Fruit fly (Drosophila melanogaster): Measurements from ENCODE around the gene msn.

Gene msn

dm6 chr3L:2584827-2585226 is 1.5 kb downstream of the msn start:
- TF ChIP-seq Crg-1 (GFP tag; optimal IDR thresholded peaks at IDR 0.05) (no peak), ovo (GFP tag; optimal IDR thresholded peaks at IDR 0.05) (no peak), CG14711 (tag; optimal IDR thresholded peaks at IDR 0.05) (no peak), cnc (optimal IDR thresholded peaks at IDR 0.05) (no peak), CG5204 (GFP tag; optimal IDR thresholded peaks at IDR 0.05) (no peak), CG1620 (GFP tag; optimal IDR thresholded peaks at IDR 0.05) (no peak)

dm6 chr3L:2584119-2584805 is 2.1 kb downstream of the msn start:
- TF ChIP-seq CG7045 (GFP tag; optimal IDR thresholded peaks at IDR 0.05) (peak; percentile 3), CG11617 (GFP tag; optimal IDR thresholded peaks at IDR 0.05) (no peak), cnc (optimal IDR thresholded peaks at IDR 0.05) (no peak), CG12768 (GFP tag; optimal IDR thresholded peaks at IDR 0.05) (peak; percentile 22), Clk (GFP tag; optimal IDR thresholded peaks at IDR 0.05) (no peak), Crg-1 (GFP tag; optimal IDR thresholded peaks at IDR 0.05) (no peak), pad (GFP tag; optimal IDR thresholded peaks at IDR 0.05) (peak; percentile 20)

- TF ChIP-seq CG12768 (GFP tag; optimal IDR thresholded peaks at IDR 0.05) (no peak), Hr96 (GFP tag; optimal IDR thresholded peaks at IDR 0.05) (no peak)
Measured at dm6 chr3L:2583537-2583870, 2.8 kb downstream of the msn start.

- TF ChIP-seq CG7045 (GFP tag; optimal IDR thresholded peaks at IDR 0.05) (no peak), tj (GFP tag; optimal IDR thresholded peaks at IDR 0.05) (peak; percentile 28), CG5204 (GFP tag; optimal IDR thresholded peaks at IDR 0.05) (no peak), toe (GFP tag; optimal IDR thresholded peaks at IDR 0.05) (no peak), CG14711 (tag; optimal IDR thresholded peaks at IDR 0.05) (peak; percentile 25), cic (GFP tag; optimal IDR thresholded peaks at IDR 0.05) (no peak), bab1 (GFP tag; optimal IDR thresholded peaks at IDR 0.05) (no peak), Hr96 (GFP tag; optimal IDR thresholded peaks at IDR 0.05) (no peak), CG33017 (tag; optimal IDR thresholded peaks at IDR 0.05) (no peak), CG12768 (GFP tag; optimal IDR thresholded peaks at IDR 0.05) (peak; percentile 13), ovo (GFP tag; optimal IDR thresholded peaks at IDR 0.05) (no peak), Mnt (GFP tag; optimal IDR thresholded peaks at IDR 0.05) (no peak), kay (GFP tag; ENCODE audit: borderline replicate concordance) (peak; percentile 83), CG7101 (tag; optimal IDR thresholded peaks at IDR 0.05) (peak; percentile 24), pad (GFP tag; optimal IDR thresholded peaks at IDR 0.05) (no peak), Clk (GFP tag; optimal IDR thresholded peaks at IDR 0.05) (no peak), cnc (optimal IDR thresholded peaks at IDR 0.05) (no peak), Crg-1 (GFP tag; optimal IDR thresholded peaks at IDR 0.05) (no peak), CG1620 (GFP tag; optimal IDR thresholded peaks at IDR 0.05) (no peak), CG11617 (GFP tag; optimal IDR thresholded peaks at IDR 0.05) (no peak)
Measured at dm6 chr3L:2582753-2583536, 3.4 kb downstream of the msn start.

dm6 chr3L:2582290-2582689 is 4.0 kb downstream of the msn start:
- TF ChIP-seq CG7045 (GFP tag; optimal IDR thresholded peaks at IDR 0.05), result no peak
- TF ChIP-seq toe (GFP tag; optimal IDR thresholded peaks at IDR 0.05), result no peak
- TF ChIP-seq CG12768 (GFP tag; optimal IDR thresholded peaks at IDR 0.05), result no peak
- no peak for TF ChIP-seq tj (GFP tag; optimal IDR thresholded peaks at IDR 0.05)
- TF ChIP-seq CG33017 (tag; optimal IDR thresholded peaks at IDR 0.05), result no peak
- no peak for TF ChIP-seq cnc (optimal IDR thresholded peaks at IDR 0.05)
- no peak for TF ChIP-seq CG11617 (GFP tag; optimal IDR thresholded peaks at IDR 0.05)
- TF ChIP-seq bab1 (GFP tag; optimal IDR thresholded peaks at IDR 0.05), result no peak
- TF ChIP-seq CG1620 (GFP tag; optimal IDR thresholded peaks at IDR 0.05), result no peak

- TF ChIP-seq CG7101 (tag; optimal IDR thresholded peaks at IDR 0.05), result no peak
Measured at dm6 chr3L:2581857-2582256, 4.5 kb downstream of the msn start.

- peak; percentile 52 for TF ChIP-seq tj (GFP tag; optimal IDR thresholded peaks at IDR 0.05)
- TF ChIP-seq CG11617 (GFP tag; optimal IDR thresholded peaks at IDR 0.05), result peak; percentile 54
- no peak for TF ChIP-seq CG1620 (GFP tag; optimal IDR thresholded peaks at IDR 0.05)
- no peak for TF ChIP-seq cnc (optimal IDR thresholded peaks at IDR 0.05)
- TF ChIP-seq CG14711 (tag; optimal IDR thresholded peaks at IDR 0.05), result peak; percentile 60
- peak; percentile 20 for TF ChIP-seq pad (GFP tag; optimal IDR thresholded peaks at IDR 0.05)
- peak; percentile 11 for TF ChIP-seq Hr96 (GFP tag; optimal IDR thresholded peaks at IDR 0.05)
- no peak for TF ChIP-seq Mnt (GFP tag; optimal IDR thresholded peaks at IDR 0.05)
- no peak for TF ChIP-seq Crg-1 (GFP tag; optimal IDR thresholded peaks at IDR 0.05)
- no peak for TF ChIP-seq toe (GFP tag; optimal IDR thresholded peaks at IDR 0.05)
- TF ChIP-seq CG5204 (GFP tag; optimal IDR thresholded peaks at IDR 0.05), result no peak
- peak; percentile 65 for TF ChIP-seq CG7101 (tag; optimal IDR thresholded peaks at IDR 0.05)
- TF ChIP-seq CG33017 (tag; optimal IDR thresholded peaks at IDR 0.05), result peak; percentile 43
- no peak for TF ChIP-seq kay (GFP tag; ENCODE audit: borderline replicate concordance)
- peak; percentile 6 for TF ChIP-seq Clk (GFP tag; optimal IDR thresholded peaks at IDR 0.05)
- peak; percentile 62 for TF ChIP-seq CG7045 (GFP tag; optimal IDR thresholded peaks at IDR 0.05)
- TF ChIP-seq cic (GFP tag; optimal IDR thresholded peaks at IDR 0.05), result peak; percentile 18
- peak; percentile 31 for TF ChIP-seq CG12768 (GFP tag; optimal IDR thresholded peaks at IDR 0.05)
- no peak for TF ChIP-seq ovo (GFP tag; optimal IDR thresholded peaks at IDR 0.05)
- TF ChIP-seq bab1 (GFP tag; optimal IDR thresholded peaks at IDR 0.05), result peak; percentile 16
Measured at dm6 chr3L:2581343-2581825, 5.0 kb downstream of the msn start.

Measured in whole organism, adult.